ENCODE assay signal across 3 fruit fly cellular contexts in genomic region chr3L:9571629-9572028, dm6.
TF ChIP-seq lines count a peak whose summit lies in the region.

No protein-coding gene starts in this region.

- TF ChIP-seq CTCF in whole organism, embryonic (GFP tag; optimal IDR thresholded peaks at IDR 0.05; lab: Kevin White, UChicago): peak; percentile 35

TF ChIP-seq in whole organism, embryonic, 481 proteins besides CTCF, POLR2A, EP300 and RAD21:
- TF ChIP-seq Med (GFP tag; lab: Kevin White, UChicago): peak; percentile 31
- no peak for TF ChIP-seq Dfd (GFP tag; optimal IDR thresholded peaks at IDR 0.05; lab: Kevin White, UChicago)
- TF ChIP-seq h (optimal IDR thresholded peaks at IDR 0.05; lab: Kevin White, UChicago): no peak
- no peak for TF ChIP-seq zfh2 (GFP tag; optimal IDR thresholded peaks at IDR 0.05; lab: Kevin White, UChicago)
- TF ChIP-seq sd (tag; optimal IDR thresholded peaks at IDR 0.05; lab: Kevin White, UChicago): peak; percentile 69
- TF ChIP-seq CG4820 (GFP tag; optimal IDR thresholded peaks at IDR 0.05; lab: Kevin White, UChicago): no peak
- TF ChIP-seq rib (GFP tag; IDR thresholded peaks at IDR 0.05; lab: Robert Waterston, UW): no peak
- no peak for TF ChIP-seq CG11085 (GFP tag; IDR thresholded peaks at IDR 0.05; lab: Robert Waterston, UW)
- TF ChIP-seq CG9215 (GFP tag; IDR thresholded peaks at IDR 0.05; lab: Robert Waterston, UW): no peak
- TF ChIP-seq pfk (GFP tag; optimal IDR thresholded peaks at IDR 0.05; lab: Kevin White, UChicago): no peak
- no peak for TF ChIP-seq jumu (GFP tag; optimal IDR thresholded peaks at IDR 0.05; lab: Kevin White, UChicago)
- no peak for TF ChIP-seq crc (GFP tag; optimal IDR thresholded peaks at IDR 0.05; lab: Kevin White, UChicago)
- no peak for TF ChIP-seq HLH3B (GFP tag; IDR thresholded peaks at IDR 0.05; lab: Robert Waterston, UW)
- TF ChIP-seq btn (GFP tag; optimal IDR thresholded peaks at IDR 0.05; lab: Kevin White, UChicago): no peak
- TF ChIP-seq CG17186 (GFP tag; optimal IDR thresholded peaks at IDR 0.05; lab: Kevin White, UChicago): no peak
- 0 out of 4 replicates have a peak, but pooled peaks have one; percentile 45 for TF ChIP-seq chinmo (GFP tag; IDR thresholded peaks at IDR 0.05; lab: Robert Waterston, UW; ENCODE audit: partially characterized antibody)
- no peak for TF ChIP-seq CG8290 (GFP tag; optimal IDR thresholded peaks at IDR 0.05; lab: Kevin White, UChicago)
- TF ChIP-seq CG8290 (tag; optimal IDR thresholded peaks at IDR 0.05; lab: Kevin White, UChicago): peak in 1 of 2 experiments; percentile 14
- peak in 1 of 2 experiments; percentile 34 for TF ChIP-seq Trl (optimal IDR thresholded peaks at IDR 0.05; lab: Kevin White, UChicago)
- TF ChIP-seq Trl (GFP tag; optimal IDR thresholded peaks at IDR 0.05; lab: Kevin White, UChicago): no peak
- TF ChIP-seq Six4 (GFP tag; optimal IDR thresholded peaks at IDR 0.05; lab: Kevin White, UChicago): no peak
- TF ChIP-seq cg (GFP tag; optimal IDR thresholded peaks at IDR 0.05; lab: Kevin White, UChicago): peak; percentile 52
- TF ChIP-seq Ravus (GFP tag; IDR thresholded peaks at IDR 0.05; lab: Robert Waterston, UW): no peak
- TF ChIP-seq Pdp1 (GFP tag; optimal IDR thresholded peaks at IDR 0.05; lab: Kevin White, UChicago): peak in 1 of 2 experiments; percentile 16
- TF ChIP-seq prd (optimal IDR thresholded peaks at IDR 0.05; lab: Kevin White, UChicago): no peak
- TF ChIP-seq prd (GFP tag; IDR thresholded peaks at IDR 0.05; lab: Robert Waterston, UW): no peak
- no peak for TF ChIP-seq zen2 (GFP tag; IDR thresholded peaks at IDR 0.05; lab: Robert Waterston, UW; ENCODE audit: partially characterized antibody)
- TF ChIP-seq CG11695 (GFP tag; IDR thresholded peaks at IDR 0.05; lab: Robert Waterston, UW): no peak
- TF ChIP-seq CG10147 (GFP tag; optimal IDR thresholded peaks at IDR 0.05; lab: Kevin White, UChicago): no peak
TF ChIP-seq in whole organism, embryonic: peak in this region for 7.

TF ChIP-seq in whole organism, pupa, 21 proteins besides CTCF, POLR2A, EP300 and RAD21:
- TF ChIP-seq Snoo (tag; optimal IDR thresholded peaks at IDR 0.05; lab: Kevin White, UChicago): no peak
- TF ChIP-seq CG4496 (GFP tag; IDR thresholded peaks at IDR 0.05; lab: Robert Waterston, UW): no peak
- peak; percentile 2 for TF ChIP-seq D1 (tag; optimal IDR thresholded peaks at IDR 0.05; lab: Kevin White, UChicago)

TF ChIP-seq in whole organism, wandering third instar larva, 38 proteins besides CTCF, POLR2A, EP300 and RAD21:
- TF ChIP-seq HLH106 (tag; optimal IDR thresholded peaks at IDR 0.05; lab: Kevin White, UChicago): no peak
- no peak for TF ChIP-seq sage (GFP tag; optimal IDR thresholded peaks at IDR 0.05; lab: Kevin White, UChicago)
- no peak for TF ChIP-seq usp (GFP tag; optimal IDR thresholded peaks at IDR 0.05; lab: Kevin White, UChicago)
- TF ChIP-seq Myc (optimal IDR thresholded peaks at IDR 0.05; lab: Kevin White, UChicago): peak; percentile 21
- TF ChIP-seq Dfd (GFP tag; optimal IDR thresholded peaks at IDR 0.05; lab: Kevin White, UChicago): no peak
- no peak for TF ChIP-seq CrebA (GFP tag; optimal IDR thresholded peaks at IDR 0.05; lab: Kevin White, UChicago; ENCODE audit: borderline replicate concordance)
